Worm (Caenorhabditis elegans): Measurements from ENCODE around the gene C10A4.6.

- TF ChIP-seq unc-39 (tag; optimal IDR thresholded peaks at IDR 0.05) = no peak
- no peak for TF ChIP-seq nhr-11 (tag; optimal IDR thresholded peaks at IDR 0.05)
- TF ChIP-seq aly-2 (tag; optimal IDR thresholded peaks at IDR 0.05) = no peak
- no peak for TF ChIP-seq mdl-1 (tag; optimal IDR thresholded peaks at IDR 0.05)
- no peak for TF ChIP-seq ama-1 (optimal IDR thresholded peaks at IDR 0.05)
Observed at ce11 chrX:7409935-7410334, 19.6 kb downstream of the C10A4.6 start, which contains the start of gene C10A4.2.
